Fruit fly (Drosophila melanogaster) whole organism, pupa: ENCODE measurements around the gene CG3592.

ENCODE experiments used
- CG10348 ChIP-seq: fragments of 200-800 bp; sonication (Bioruptor generic); IDR thresholded peaks from 2 replicates; pipeline ENCODE4 v1.3.6; 2022; ENCODE audit warnings: missing biosample characterization, missing genetic modification characterization
- CG12605 ChIP-seq: fragments of 200-800 bp; sonication (Bioruptor generic); IDR thresholded peaks from 2 replicates; pipeline ENCODE4 v1.3.6; 2022; ENCODE audit warnings: missing biosample characterization, missing genetic modification characterization
- CG13204 ChIP-seq: fragments of 200-800 bp; sonication (Bioruptor generic); optimal IDR thresholded peaks from 2 replicates; lab custom pipeline; 2018; ENCODE audit warnings: missing biosample characterization, mild to moderate bottlenecking, missing genetic modification characterization, moderate library complexity
- CG14655 ChIP-seq: fragments of 200-800 bp; sonication (Bioruptor generic); optimal IDR thresholded peaks from 3 replicates; lab custom pipeline; 2017; ENCODE audit warnings: mild to moderate bottlenecking, missing biosample characterization, missing genetic modification reagents, missing genetic modification characterization
- CG15710 ChIP-seq: fragments of 200-800 bp; sonication (Bioruptor generic); optimal IDR thresholded peaks from 2 replicates; lab custom pipeline; 2018; ENCODE audit warnings: missing biosample characterization, mild to moderate bottlenecking, missing genetic modification characterization, moderate library complexity
- CG17806 ChIP-seq: fragments of 200-800 bp; sonication (Bioruptor generic); optimal IDR thresholded peaks from 2 replicates; lab custom pipeline; 2018; ENCODE audit warnings: missing biosample characterization, mild to moderate bottlenecking, missing genetic modification characterization, moderate library complexity
- CG32121 ChIP-seq: fragments of 200-800 bp; sonication (Bioruptor generic); IDR thresholded peaks from 2 replicates; pipeline ENCODE4 v1.3.6; 2022; ENCODE audit warnings: missing biosample characterization, missing genetic modification characterization
- CG34367 ChIP-seq: fragments of 200-800 bp; sonication (Bioruptor generic); optimal IDR thresholded peaks from 2 replicates; lab custom pipeline; 2018; ENCODE audit warnings: missing biosample characterization, mild to moderate bottlenecking, missing genetic modification characterization
- CG4496 ChIP-seq: fragments of 200-800 bp; sonication (Bioruptor generic); IDR thresholded peaks from 3 replicates; pipeline ENCODE4 v1.3.6; 2022; ENCODE audit warnings: missing biosample characterization, missing genetic modification characterization
- CG8159 ChIP-seq: fragments of 200-800 bp; sonication (Bioruptor generic); optimal IDR thresholded peaks from 3 replicates; lab custom pipeline; 2018; ENCODE audit warnings: missing biosample characterization, mild to moderate bottlenecking, missing genetic modification characterization, moderate library complexity
- CG8301 ChIP-seq: fragments of 200-800 bp; sonication (Bioruptor generic); optimal IDR thresholded peaks from 2 replicates; lab custom pipeline; 2018; ENCODE audit warnings: missing biosample characterization, mild to moderate bottlenecking, missing genetic modification characterization
- CG9948 ChIP-seq: fragments of 200-800 bp; sonication (Bioruptor generic); optimal IDR thresholded peaks from 2 replicates; lab custom pipeline; 2018; ENCODE audit warnings: missing biosample characterization, mild to moderate bottlenecking, missing genetic modification characterization, moderate library complexity
- D1 ChIP-seq: fragments of 200-800 bp; sonication (Bioruptor generic); optimal IDR thresholded peaks from 2 replicates; lab custom pipeline; 2018; ENCODE audit warnings: missing biosample characterization, mild to moderate bottlenecking, missing genetic modification characterization, moderate library complexity
- EcR ChIP-seq: fragments of 200-800 bp; sonication (Bioruptor generic); optimal IDR thresholded peaks from 3 replicates; lab custom pipeline; 2019; ENCODE audit warnings: missing biosample characterization, missing genetic modification characterization, mild to moderate bottlenecking, moderate library complexity, missing genetic modification reagents
- Ets98B ChIP-seq: fragments of 200-800 bp; sonication (Bioruptor generic); IDR thresholded peaks from 2 replicates; pipeline ENCODE4 v1.3.6; 2022; ENCODE audit warnings: missing biosample characterization, missing genetic modification characterization
- Pif1A ChIP-seq: fragments of 200-800 bp; sonication (Bioruptor generic); optimal IDR thresholded peaks from 3 replicates; lab custom pipeline; 2016; ENCODE audit warnings: missing biosample characterization, missing genetic modification characterization
- Pif1B ChIP-seq: fragments of 200-800 bp; sonication (Bioruptor generic); optimal IDR thresholded peaks from 3 replicates; lab custom pipeline; 2016; ENCODE audit warnings: missing biosample characterization, missing genetic modification characterization
- Snoo ChIP-seq: fragments of 200-800 bp; sonication (Bioruptor generic); optimal IDR thresholded peaks from 3 replicates; lab custom pipeline; 2017; ENCODE audit warnings: missing biosample characterization, mild to moderate bottlenecking, missing genetic modification characterization, inconsistent platforms
- fd96Ca ChIP-seq: fragments of 200-800 bp; sonication (Bioruptor generic); IDR thresholded peaks from 3 replicates; pipeline ENCODE4 v1.3.6; 2022; ENCODE audit warnings: missing biosample characterization, missing genetic modification characterization
- gl ChIP-seq: fragments of 200-800 bp; sonication (Bioruptor generic); optimal IDR thresholded peaks from 2 replicates; lab custom pipeline; 2018; ENCODE audit warnings: missing biosample characterization, mild to moderate bottlenecking, missing genetic modification characterization
- rn ChIP-seq: fragments of 200-800 bp; sonication (Bioruptor generic); IDR thresholded peaks from 2 replicates; pipeline ENCODE4 v1.3.6; 2022; ENCODE audit warnings: missing biosample characterization, missing genetic modification characterization

The CG3592 gene

DNA sequence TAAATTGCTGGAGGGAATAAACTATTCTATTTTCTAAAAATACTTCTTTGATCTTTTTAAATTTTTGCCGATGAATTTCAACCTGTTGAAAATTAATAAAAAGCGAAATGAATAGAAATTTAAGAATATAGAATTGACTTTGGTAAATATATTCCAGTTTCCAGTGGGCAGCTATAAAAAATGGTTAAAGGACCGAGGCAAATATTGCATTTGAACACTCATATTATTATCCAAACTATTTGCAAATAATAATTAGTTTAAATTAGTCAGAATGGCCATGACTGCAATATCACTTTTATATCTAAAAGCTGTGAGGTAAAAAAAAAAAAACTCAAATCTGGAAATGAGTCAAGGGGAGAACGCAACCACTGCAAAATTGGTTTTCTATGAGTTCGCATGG lies at the start of gene CG3592:
Gene CG3592, plus strand, starts transcription at position 301 of the 400 bp plus-strand sequence.
- TF ChIP-seq CG10348 (GFP tag; lab: Robert Waterston, UW) (no peak), CG32121 (GFP tag; lab: Robert Waterston, UW) (no peak), Pif1B (GFP tag; lab: Kevin White, UChicago) (no peak), Ets98B (GFP tag; lab: Robert Waterston, UW) (no peak), Pif1A (GFP tag; lab: Kevin White, UChicago) (no peak), CG4496 (GFP tag; lab: Robert Waterston, UW) (no peak), CG14655 (GFP tag; lab: Kevin White, UChicago) (no peak), CG17806 (tag; lab: Kevin White, UChicago) (no peak)

DNA sequence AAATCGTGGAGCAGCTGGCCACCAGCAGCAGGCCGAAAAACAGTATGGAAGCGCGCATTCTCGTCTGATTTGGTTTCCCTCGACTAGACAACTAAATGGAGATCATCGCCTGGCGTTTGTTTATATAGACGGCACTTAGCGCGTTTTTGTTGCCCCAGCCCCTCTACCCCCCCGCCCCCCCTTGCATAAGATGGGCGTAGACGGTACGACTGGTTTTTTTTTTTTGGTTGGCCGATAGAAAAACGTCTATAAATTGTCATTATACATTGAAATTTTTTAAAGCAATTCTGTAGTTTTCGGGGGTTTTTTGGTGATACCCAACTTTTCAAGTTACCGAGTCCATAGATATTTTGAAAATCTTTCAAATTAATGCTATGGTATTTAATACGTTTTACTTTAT lies 49.1 kb upstream of the CG3592 start, which contains the start of gene CG14419:
Gene CG14419, minus strand, starts transcription at position 101 of the 400 bp plus-strand sequence.
- TF ChIP-seq CG10348 (GFP tag; lab: Robert Waterston, UW): no peak
- TF ChIP-seq D1 (tag; lab: Kevin White, UChicago): no peak
- no peak for TF ChIP-seq fd96Ca
- no peak for TF ChIP-seq CG14655 (GFP tag; lab: Kevin White, UChicago)
- TF ChIP-seq CG12605 (GFP tag; lab: Robert Waterston, UW): no peak
- no peak for TF ChIP-seq Pif1A (GFP tag; lab: Kevin White, UChicago)

DNA sequence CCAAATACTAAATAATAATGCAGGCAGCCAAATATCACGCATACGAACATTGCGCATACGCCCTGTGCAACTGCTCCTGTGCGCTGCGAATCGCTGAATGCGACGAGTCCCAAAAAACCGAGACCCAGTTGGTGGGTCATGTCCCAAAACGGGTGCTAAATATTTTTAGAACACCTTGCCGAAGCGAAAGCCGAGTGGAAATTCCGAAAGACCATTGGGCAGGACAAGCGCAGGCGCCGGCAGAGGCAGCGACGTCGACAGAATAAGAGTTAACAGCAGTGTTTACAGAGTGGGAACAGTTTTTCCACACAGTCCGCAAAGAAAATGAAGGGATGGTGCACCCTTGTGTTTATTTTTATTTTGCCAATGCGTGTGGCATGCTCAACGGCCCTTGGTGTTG lies 46.7 kb upstream of the CG3592 start:
- no peak for TF ChIP-seq Snoo
- no peak for TF ChIP-seq gl
- TF ChIP-seq Pif1B (GFP tag; lab: Kevin White, UChicago): no peak
- no peak for TF ChIP-seq D1 (tag; lab: Kevin White, UChicago)
- TF ChIP-seq CG12605 (GFP tag; lab: Robert Waterston, UW): no peak
- TF ChIP-seq CG8159 (tag; lab: Kevin White, UChicago): no peak
- no peak for TF ChIP-seq CG15710
- no peak for TF ChIP-seq Pif1A (GFP tag; lab: Kevin White, UChicago)
- TF ChIP-seq fd96Ca: no peak
- no peak for TF ChIP-seq CG34367 (tag; lab: Kevin White, UChicago)
- no peak for TF ChIP-seq CG17806 (tag; lab: Kevin White, UChicago)
- TF ChIP-seq CG13204 (GFP tag; lab: Kevin White, UChicago): no peak
- no peak for TF ChIP-seq CG9948 (tag; lab: Kevin White, UChicago)
- TF ChIP-seq CG4496 (GFP tag; lab: Robert Waterston, UW): no peak
- TF ChIP-seq rn (GFP tag; lab: Robert Waterston, UW): no peak
- no peak for TF ChIP-seq CG32121 (GFP tag; lab: Robert Waterston, UW)
- TF ChIP-seq Ets98B (GFP tag; lab: Robert Waterston, UW): no peak
- no peak for TF ChIP-seq CG10348 (GFP tag; lab: Robert Waterston, UW)
- TF ChIP-seq CG14655 (GFP tag; lab: Kevin White, UChicago): no peak
- no peak for TF ChIP-seq EcR
- TF ChIP-seq, all 21 proteins: peak for 0

DNA sequence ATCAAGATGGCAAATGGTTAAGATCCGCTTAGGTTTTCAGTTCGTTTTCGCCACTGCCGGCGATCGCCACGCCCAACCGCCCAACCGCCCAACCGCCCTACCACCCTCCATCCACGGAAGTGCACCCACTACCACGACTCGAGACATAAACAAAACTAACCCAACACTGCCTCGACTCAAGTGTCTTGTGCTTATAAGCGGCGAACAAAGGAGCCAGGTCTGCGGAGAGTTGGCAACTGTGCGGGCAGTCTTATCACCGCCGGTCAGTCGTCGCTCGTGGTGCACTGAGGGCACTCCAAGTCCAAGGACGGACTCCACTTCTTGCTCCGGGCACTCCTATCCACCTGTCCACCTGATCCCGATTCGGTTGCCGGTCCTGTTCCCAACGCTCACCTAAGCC lies 44.5 kb upstream of the CG3592 start, which contains the start of gene CG3526:
Gene CG3526, plus strand, starts transcription at position 301 of the 400 bp plus-strand sequence.
- no peak for TF ChIP-seq CG15710
- no peak for TF ChIP-seq Pif1A (GFP tag; lab: Kevin White, UChicago)

DNA sequence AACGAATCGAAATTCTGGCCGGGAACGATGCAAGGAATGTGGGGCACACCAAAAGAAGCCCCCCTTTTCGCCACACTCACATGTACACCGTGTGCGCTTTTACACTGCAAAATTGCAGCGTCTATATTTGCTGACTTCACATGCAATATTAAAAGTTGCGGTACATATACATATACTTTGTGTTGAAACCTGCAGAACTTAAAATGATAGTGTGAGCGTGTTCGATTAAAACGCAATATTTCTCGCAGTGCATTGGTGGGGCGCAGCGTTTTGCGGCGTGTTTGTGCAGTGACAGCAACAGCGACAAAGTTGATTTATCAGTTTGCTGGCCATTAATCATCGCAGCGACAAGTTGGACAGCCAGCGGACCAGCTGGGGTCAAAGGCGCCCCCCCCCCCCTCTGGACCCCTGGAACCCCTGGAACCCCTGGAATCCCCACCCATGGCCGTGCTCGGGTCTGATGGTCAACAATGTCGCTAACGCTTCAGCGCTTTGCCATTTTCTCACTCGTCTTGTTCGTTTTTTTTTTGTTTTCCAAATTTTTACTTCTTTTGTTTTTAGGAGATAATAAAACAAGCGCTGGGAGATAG lies 27.7 kb upstream of the CG3592 start:
- TF ChIP-seq EcR (no peak), D1 (tag; lab: Kevin White, UChicago) (no peak), Ets98B (GFP tag; lab: Robert Waterston, UW) (0 out of 2 replicates have a peak, but pooled peaks have one; percentile 18), CG32121 (GFP tag; lab: Robert Waterston, UW) (no peak), CG12605 (GFP tag; lab: Robert Waterston, UW) (no peak), gl (no peak), CG34367 (tag; lab: Kevin White, UChicago) (peak; percentile 15), Pif1B (GFP tag; lab: Kevin White, UChicago) (no peak), CG13204 (GFP tag; lab: Kevin White, UChicago) (no peak), CG8301 (tag; lab: Kevin White, UChicago) (no peak), CG10348 (GFP tag; lab: Robert Waterston, UW) (no peak), CG8159 (tag; lab: Kevin White, UChicago) (peak; percentile 20), CG9948 (tag; lab: Kevin White, UChicago) (peak; percentile 7), rn (GFP tag; lab: Robert Waterston, UW) (no peak), CG15710 (no peak), Pif1A (GFP tag; lab: Kevin White, UChicago) (peak; percentile 9), CG14655 (GFP tag; lab: Kevin White, UChicago) (peak; percentile 16), CG17806 (tag; lab: Kevin White, UChicago) (peak; percentile 14), CG4496 (GFP tag; lab: Robert Waterston, UW) (peak; percentile 41; the same call in 1 of the 3 replicates), fd96Ca (0 out of 3 replicates have a peak, but pooled peaks have one; percentile 27), Snoo (no peak)
- TF ChIP-seq, all 21 proteins: peak for 9

DNA sequence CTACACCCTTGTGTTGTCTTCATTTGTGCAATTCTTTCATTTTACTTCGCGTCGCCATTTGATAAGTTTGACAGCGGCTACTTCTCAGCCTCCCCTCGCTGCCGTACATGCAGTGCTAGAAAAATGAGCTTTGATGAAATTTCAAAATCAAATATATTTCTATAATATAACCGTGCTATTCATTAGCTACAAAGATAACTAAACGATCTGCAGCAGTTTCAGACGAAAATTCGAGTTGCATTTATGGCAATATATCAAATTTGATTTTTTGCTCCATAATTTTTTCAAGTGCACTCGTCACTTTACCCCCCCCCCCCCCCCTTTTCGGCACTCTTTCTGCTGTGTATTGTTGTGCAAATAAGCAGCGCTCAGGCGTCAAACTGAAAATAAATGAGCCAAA lies 22.3 kb upstream of the CG3592 start:
- TF ChIP-seq CG9948 (tag; lab: Kevin White, UChicago) (no peak), D1 (tag; lab: Kevin White, UChicago) (no peak), gl (no peak), CG15710 (no peak), Ets98B (GFP tag; lab: Robert Waterston, UW) (no peak)
